Fruit fly (Drosophila melanogaster) whole organism: ENCODE data around the gene CG13077.
A peak's percentile ranks its signal among the peaks of the same experiment; 100 is the strongest.

Experiments used
- CG8478 ChIP-seq: fragments of >200 bp; optimal IDR thresholded peaks from 2 replicates; lab custom pipeline; 2018; ENCODE audit warnings: inconsistent platforms
- Dll ChIP-seq: fragments of >200 bp; optimal IDR thresholded peaks from 2 replicates; lab custom pipeline; 2017
- EcR ChIP-seq, 2 experiments: fragments of >200 bp; optimal IDR thresholded peaks; 2 replicates each; lab custom pipeline; 2017; ENCODE audit warnings: missing biosample characterization in 2 of 2, missing genetic modification characterization in 2 of 2, missing genetic modification reagents in 2 of 2
- pan ChIP-seq: fragments of >200 bp; optimal IDR thresholded peaks from 2 replicates; lab custom pipeline; 2017
- psq ChIP-seq: fragments of >200 bp; optimal IDR thresholded peaks from 2 replicates; lab custom pipeline; 2017
- usp ChIP-seq: fragments of >200 bp; optimal IDR thresholded peaks from 2 replicates; lab custom pipeline; 2017; ENCODE audit warnings: missing biosample characterization, missing genetic modification characterization, mixed read lengths

Gene CG13077

dm6 chr2L:19571574-19572495 is 6.2 kb downstream of the CG13077 start:
- TF ChIP-seq Dll (no peak), EcR (GFP tag; optimal IDR thresholded peaks at IDR 0.05; lab: Kevin White, UChicago) (peak; percentile 39 to 84), CG8478 (lab: Kevin White, UChicago) (peak; percentile 64), usp (no peak), psq (lab: Kevin White, UChicago) (no peak)

- TF ChIP-seq EcR (GFP tag; optimal IDR thresholded peaks at IDR 0.05; lab: Kevin White, UChicago) (peak in 1 of 2 experiments; percentile 67), pan (lab: Kevin White, UChicago) (peak; percentile 94), usp (no peak), Dll (peak; percentile 60)
These were observed 7.0 kb downstream of the CG13077 start for dm6 chr2L:19572496-19573317.

dm6 chr2L:19574364-19574763 is 8.7 kb downstream of the CG13077 start:
- TF ChIP-seq EcR (GFP tag; optimal IDR thresholded peaks at IDR 0.05; lab: Kevin White, UChicago): peak in 1 of 2 experiments; percentile 83
- TF ChIP-seq Dll: no peak
- no peak for TF ChIP-seq usp
- no peak for TF ChIP-seq pan (lab: Kevin White, UChicago)
- TF ChIP-seq CG8478 (lab: Kevin White, UChicago): no peak

- TF ChIP-seq Dll (no peak), psq (lab: Kevin White, UChicago) (no peak), usp (no peak), pan (lab: Kevin White, UChicago) (no peak), CG8478 (lab: Kevin White, UChicago) (no peak), EcR (GFP tag; optimal IDR thresholded peaks at IDR 0.05; lab: Kevin White, UChicago) (peak in 1 of 2 experiments; percentile 92)
These were observed 9.4 kb downstream of the CG13077 start for dm6 chr2L:19574959-19575625.

dm6 chr2L:19575626-19576298 is 10.1 kb downstream of the CG13077 start:
- no peak for TF ChIP-seq psq (lab: Kevin White, UChicago)
- TF ChIP-seq EcR (GFP tag; optimal IDR thresholded peaks at IDR 0.05; lab: Kevin White, UChicago): no peak
- TF ChIP-seq Dll: peak; percentile 72

- TF ChIP-seq usp (no peak), EcR (GFP tag; optimal IDR thresholded peaks at IDR 0.05; lab: Kevin White, UChicago) (no peak), pan (lab: Kevin White, UChicago) (no peak), psq (lab: Kevin White, UChicago) (no peak), CG8478 (lab: Kevin White, UChicago) (peak; percentile 76)
These were observed 10.8 kb downstream of the CG13077 start for dm6 chr2L:19576299-19576971.

dm6 chr2L:19577187-19577765 is 11.6 kb downstream of the CG13077 start, which contains the start of the genes spi and msb1l:
spi (minus strand) TSS chr2L:19577315.
msb1l (plus strand) TSS chr2L:19577701.
- TF ChIP-seq usp (no peak), pan (lab: Kevin White, UChicago) (no peak), Dll (no peak), psq (lab: Kevin White, UChicago) (no peak), CG8478 (lab: Kevin White, UChicago) (no peak), EcR (GFP tag; optimal IDR thresholded peaks at IDR 0.05; lab: Kevin White, UChicago) (no peak)

- no peak for TF ChIP-seq usp
These were observed 14.4 kb downstream of the CG13077 start, which contains the start of gene Pmvk for dm6 chr2L:19579995-19580578. Pmvk (minus strand) TSS chr2L:19580351.

dm6 chr2L:19582185-19582584 is 16.5 kb downstream of the CG13077 start, which contains the start of gene Hakai:
Hakai (minus strand) TSS chr2L:19582474.
- no peak for TF ChIP-seq Dll
- no peak for TF ChIP-seq EcR (GFP tag; optimal IDR thresholded peaks at IDR 0.05; lab: Kevin White, UChicago)

- TF ChIP-seq pan (lab: Kevin White, UChicago) (no peak), Dll (no peak), CG8478 (lab: Kevin White, UChicago) (no peak), EcR (GFP tag; optimal IDR thresholded peaks at IDR 0.05; lab: Kevin White, UChicago) (no peak), psq (lab: Kevin White, UChicago) (no peak), usp (no peak)
These were observed 18.3 kb downstream of the CG13077 start, which contains the start of the genes PCNA2 and CG10366 for dm6 chr2L:19583926-19584392. PCNA2 (minus strand) TSS chr2L:19583990. CG10366 (plus strand) TSS chr2L:19584235.
